Worm (Caenorhabditis elegans): ENCODE results near the gene R02D1.2.

DNA sequence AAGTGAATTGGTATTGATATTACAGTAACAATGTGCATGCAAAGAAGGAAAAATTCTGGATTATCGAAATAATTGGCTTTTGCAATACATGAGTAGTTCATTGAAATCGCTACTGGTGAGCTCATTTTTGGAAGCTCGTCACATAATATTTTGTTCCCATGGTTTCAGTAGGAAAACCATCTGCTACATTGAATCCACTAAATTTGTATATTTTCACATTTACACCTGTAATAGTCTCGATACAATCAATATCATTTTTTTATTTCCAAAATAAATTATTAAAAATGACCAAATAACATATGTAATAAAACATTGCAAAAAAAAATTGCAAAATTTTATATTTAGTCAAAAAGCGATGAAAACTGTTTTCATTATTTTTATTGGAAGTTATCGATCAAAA, 7.5 kb downstream of the R02D1.2 start, which contains the start of gene srh-192:
- TF ChIP-seq dve-1 (tag; optimal IDR thresholded peaks at IDR 0.05; ENCODE audit: insufficient read depth) (no peak), pha-4 (GFP tag; IDR thresholded peaks at IDR 0.05) (no peak), pha-4 (tag; optimal IDR thresholded peaks at IDR 0.05) (no peak), dmd-8 (GFP tag; IDR thresholded peaks at IDR 0.05) (no peak), zfp-2 (tag; optimal IDR thresholded peaks at IDR 0.05) (no peak), aly-2 (tag; optimal IDR thresholded peaks at IDR 0.05) (no peak), nhr-102 (tag; optimal IDR thresholded peaks at IDR 0.05) (no peak), nhr-41 (GFP tag; IDR thresholded peaks at IDR 0.05) (no peak), mdl-1 (tag; optimal IDR thresholded peaks at IDR 0.05) (no peak)

All from whole organism, L4 larva.